Worm (Caenorhabditis elegans): Measurements from ENCODE around the gene kin-16.

The kin-16 gene

DNA sequence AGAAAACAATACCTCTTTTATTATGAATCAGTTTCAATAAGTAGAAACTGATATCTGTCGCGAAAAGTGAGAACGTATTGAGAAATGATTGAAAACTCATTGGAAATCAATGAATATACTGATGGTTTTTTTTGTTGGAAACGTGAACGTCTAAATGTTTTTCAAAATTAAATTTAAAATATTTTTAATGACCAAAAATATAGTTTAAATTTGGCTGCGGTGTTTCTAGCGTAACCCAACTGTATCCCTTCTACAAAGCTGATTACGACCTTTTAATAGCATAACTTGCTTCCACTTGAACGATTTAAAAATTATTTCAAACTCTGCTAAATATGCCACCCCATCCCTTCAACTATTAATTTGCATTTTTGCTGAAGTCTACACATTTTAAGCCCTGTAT, 24.4 kb downstream of the kin-16 start, which contains the start of gene M176.9:
Gene M176.9, minus strand, starts transcription at position 101 of the 400 bp plus-strand sequence.
- TF ChIP-seq ceh-27 (GFP tag; optimal IDR thresholded peaks at IDR 0.05): no peak
- TF ChIP-seq chd-7 (tag; optimal IDR thresholded peaks at IDR 0.05): no peak
- TF ChIP-seq ztf-6 (GFP tag; IDR thresholded peaks at IDR 0.05): no peak
- TF ChIP-seq egl-18 (GFP tag; IDR thresholded peaks at IDR 0.05): no peak
- TF ChIP-seq unc-62 (GFP tag; optimal IDR thresholded peaks at IDR 0.05): no peak
- no peak for TF ChIP-seq F39B2.1 (GFP tag; IDR thresholded peaks at IDR 0.05)
- TF ChIP-seq ztf-3 (GFP tag; optimal IDR thresholded peaks at IDR 0.05): no peak
- no peak for TF ChIP-seq repo-1 (tag; optimal IDR thresholded peaks at IDR 0.05)
- TF ChIP-seq attf-5 (GFP tag; optimal IDR thresholded peaks at IDR 0.05): no peak

DNA sequence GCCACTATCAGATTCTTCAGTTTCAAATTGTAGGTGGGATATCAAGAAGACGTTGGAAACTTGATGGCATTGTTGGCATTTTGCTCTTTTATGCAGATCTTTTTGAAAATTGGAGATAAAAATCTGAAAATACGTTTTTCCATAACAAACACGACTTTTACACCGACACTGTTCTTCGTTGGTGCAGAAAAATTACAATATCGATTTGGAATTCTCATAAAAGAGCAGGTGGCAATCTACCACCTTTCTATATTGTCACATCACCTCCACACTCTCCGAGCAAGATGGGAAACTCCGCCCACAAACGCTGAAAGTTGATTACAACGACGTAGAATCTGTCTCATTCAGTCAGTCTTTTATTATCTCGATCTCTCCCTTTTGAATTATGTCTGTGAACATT, 28.4 kb downstream of the kin-16 start, which contains the start of gene arrd-2:
Gene arrd-2, plus strand, starts transcription at position 301 of the 400 bp plus-strand sequence.
- TF ChIP-seq pha-4 (tag; optimal IDR thresholded peaks at IDR 0.05): no peak
- TF ChIP-seq hsf-1 (GFP tag; IDR thresholded peaks at IDR 0.05): no peak
- no peak for TF ChIP-seq nhr-120 (GFP tag; IDR thresholded peaks at IDR 0.05)
- TF ChIP-seq bed-1 (GFP tag; IDR thresholded peaks at IDR 0.05): no peak
- no peak for TF ChIP-seq ceh-100 (GFP tag; IDR thresholded peaks at IDR 0.05)
- no peak for TF ChIP-seq ceh-58 (GFP tag; IDR thresholded peaks at IDR 0.05)
- no peak for TF ChIP-seq unc-62 (GFP tag; optimal IDR thresholded peaks at IDR 0.05)
- no peak for TF ChIP-seq cebp-1 (GFP tag; IDR thresholded peaks at IDR 0.05)
- no peak for TF ChIP-seq cebp-1 (tag; optimal IDR thresholded peaks at IDR 0.05)
- no peak for TF ChIP-seq die-1 (tag; optimal IDR thresholded peaks at IDR 0.05)
- TF ChIP-seq hlh-12 (tag; optimal IDR thresholded peaks at IDR 0.05): no peak
- TF ChIP-seq lin-54 (GFP tag; optimal IDR thresholded peaks at IDR 0.05): no peak
- no peak for TF ChIP-seq lir-1 (GFP tag; conservative IDR thresholded peaks at IDR 0.05)
- no peak for TF ChIP-seq madf-6 (GFP tag; IDR thresholded peaks at IDR 0.05)
- TF ChIP-seq dpff-1 (tag; optimal IDR thresholded peaks at IDR 0.05): no peak

DNA sequence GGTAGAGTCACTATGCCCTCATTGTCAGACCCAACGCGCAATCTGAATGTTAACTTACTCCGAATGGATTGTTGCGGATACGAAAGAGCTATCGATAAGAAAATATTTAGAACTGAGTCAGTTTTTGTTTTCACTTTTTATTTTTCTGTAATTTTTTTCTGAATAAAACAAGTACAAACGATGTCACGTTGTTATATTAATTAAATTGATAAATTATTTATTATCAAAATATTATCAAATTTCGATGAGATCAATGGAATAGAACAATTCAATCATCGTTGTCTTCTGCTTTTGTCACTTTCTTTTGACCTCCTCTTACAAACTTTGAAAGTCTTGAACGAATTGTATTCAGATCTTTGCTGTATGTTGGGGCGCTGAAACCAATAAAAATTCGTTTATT, 28.9 kb downstream of the kin-16 start, which contains the start of gene mpz-6:
Gene mpz-6, minus strand, starts transcription at position 101 of the 400 bp plus-strand sequence.
- TF ChIP-seq snpc-1.1 (tag; optimal IDR thresholded peaks at IDR 0.05; ENCODE audit: insufficient read depth) (no peak), madf-10 (tag; optimal IDR thresholded peaks at IDR 0.05) (no peak), somi-1 (GFP tag; optimal IDR thresholded peaks at IDR 0.05) (no peak), unc-130 (GFP tag; optimal IDR thresholded peaks at IDR 0.05) (no peak), tbp1 (GFP tag; optimal IDR thresholded peaks at IDR 0.05) (no peak), F37B4.10 (GFP tag; IDR thresholded peaks at IDR 0.05) (no peak)

DNA sequence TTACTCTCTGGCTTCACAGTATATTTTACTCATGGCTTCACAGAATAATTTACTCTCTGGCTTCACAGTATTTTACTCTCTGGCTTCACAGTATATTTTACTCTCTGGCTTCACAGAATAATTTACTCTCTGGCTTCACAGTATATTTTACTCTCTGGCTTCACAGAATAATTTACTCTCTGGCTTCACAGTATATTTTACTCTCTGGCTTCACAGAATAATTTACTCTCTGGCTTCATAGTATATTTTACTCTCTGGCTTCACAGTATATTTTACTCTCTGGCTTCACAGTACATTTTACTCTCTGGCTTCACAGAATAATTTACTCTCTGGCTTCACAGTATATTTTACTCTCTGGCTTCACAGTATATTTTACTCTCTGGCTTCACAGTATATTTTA, 30.9 kb downstream of the kin-16 start:
- peak; percentile 94 for TF ChIP-seq egrh-3 (GFP tag; IDR thresholded peaks at IDR 0.05)

DNA sequence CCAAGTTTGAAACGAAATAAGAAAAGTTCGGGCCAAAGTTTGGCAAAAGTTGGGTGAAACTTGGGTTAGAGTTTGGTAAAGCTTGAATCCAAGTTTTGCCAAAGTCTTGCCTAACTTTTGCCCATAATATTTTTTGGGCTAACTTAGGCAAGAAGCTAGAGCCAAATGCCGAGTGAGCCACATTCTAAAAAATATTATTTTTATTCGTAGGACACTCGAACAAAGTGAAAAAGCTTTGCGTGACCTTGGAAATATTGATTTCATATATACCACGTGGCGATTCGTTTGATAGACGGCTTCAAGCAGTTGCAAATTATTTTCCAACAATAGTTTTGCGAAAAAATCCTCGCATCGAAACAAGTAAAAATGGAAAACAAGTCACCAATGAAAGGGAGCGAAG, 32.1 kb downstream of the kin-16 start, which contains the start of gene Y51B9A.5:
Gene Y51B9A.5, plus strand, starts transcription at position 301 of the 400 bp plus-strand sequence.
- TF ChIP-seq lag-1 (GFP tag; IDR thresholded peaks at IDR 0.05) (no peak), ccch-3 (GFP tag; optimal IDR thresholded peaks at IDR 0.05) (no peak), ceh-79 (tag; optimal IDR thresholded peaks at IDR 0.05) (no peak), sdz-38 (tag; optimal IDR thresholded peaks at IDR 0.05) (no peak), ZK185.1 (tag; optimal IDR thresholded peaks at IDR 0.05; ENCODE audit: poor library complexity, severe bottlenecking) (no peak), hrde-1 (tag; optimal IDR thresholded peaks at IDR 0.05; ENCODE audit: borderline replicate concordance) (no peak), akir-1 (GFP tag; optimal IDR thresholded peaks at IDR 0.05) (no peak), pha-4 (tag; optimal IDR thresholded peaks at IDR 0.05) (no peak)

All from whole organism, young adult.